Fruit fly (Drosophila melanogaster) whole organism, embryonic: Measurements from ENCODE around the gene Non3.

Source experiments
- CG10147 ChIP-seq: fragments of 200-800 bp; sonication (Bioruptor generic); optimal IDR thresholded peaks from 2 replicates; lab custom pipeline; 2019; ENCODE audit warnings: missing biosample characterization, mild to moderate bottlenecking, missing genetic modification characterization, moderate library complexity
- CG11696 ChIP-seq: fragments of 200-800 bp; sonication (Bioruptor generic); IDR thresholded peaks from 2 replicates; pipeline ENCODE4 v1.3.6; 2022; ENCODE audit warnings: missing biosample characterization, missing genetic modification characterization
- CG14441 ChIP-seq: fragments of 200-800 bp; sonication (Bioruptor generic); IDR thresholded peaks from 2 replicates; pipeline ENCODE4 v1.3.6; 2022; ENCODE audit warnings: missing biosample characterization, missing genetic modification characterization
- CG14667 ChIP-seq: fragments of 200-800 bp; sonication (Bioruptor generic); IDR thresholded peaks from 2 replicates; pipeline ENCODE4 v1.3.6; 2022; ENCODE audit warnings: missing biosample characterization, missing genetic modification characterization
- CG14965 ChIP-seq: fragments of 200-800 bp; sonication (Bioruptor generic); optimal IDR thresholded peaks from 2 replicates; lab custom pipeline; 2016; ENCODE audit warnings: missing biosample characterization, missing genetic modification characterization, borderline replicate concordance
- CG17612 ChIP-seq: fragments of 200-800 bp; sonication (Bioruptor generic); IDR thresholded peaks from 2 replicates; pipeline ENCODE4 v1.3.6; 2022; ENCODE audit warnings: missing biosample characterization, missing genetic modification characterization
- CG17802 ChIP-seq: fragments of 200-800 bp; sonication (Bioruptor generic); optimal IDR thresholded peaks from 2 replicates; lab custom pipeline; 2018; ENCODE audit warnings: missing biosample characterization, mild to moderate bottlenecking, missing genetic modification characterization, moderate library complexity
- CG30403 ChIP-seq: fragments of 200-800 bp; sonication (Bioruptor generic); optimal IDR thresholded peaks from 3 replicates; lab custom pipeline; 2016; ENCODE audit warnings: missing biosample characterization, missing genetic modification characterization
- CG3065 ChIP-seq: fragments of 200-800 bp; sonication (Bioruptor generic); optimal IDR thresholded peaks from 2 replicates; lab custom pipeline; 2016; ENCODE audit warnings: missing biosample characterization, missing genetic modification characterization
- CG3163 ChIP-seq: fragments of 200-800 bp; sonication (Bioruptor generic); optimal IDR thresholded peaks from 3 replicates; lab custom pipeline; 2016; ENCODE audit warnings: missing biosample characterization, missing genetic modification characterization
- CG4328 ChIP-seq: fragments of 200-800 bp; sonication (Bioruptor generic); optimal IDR thresholded peaks from 3 replicates; lab custom pipeline; 2017; ENCODE audit warnings: missing biosample characterization, missing genetic modification reagents, missing genetic modification characterization
- CG6689 ChIP-seq: fragments of 200-800 bp; sonication (Bioruptor generic); IDR thresholded peaks from 2 replicates; pipeline ENCODE4 v1.3.6; 2022; ENCODE audit warnings: missing biosample characterization, missing genetic modification characterization
- CG7357 ChIP-seq: fragments of 200-800 bp; sonication (Bioruptor generic); IDR thresholded peaks from 3 replicates; pipeline ENCODE4 v1.3.6; 2022; ENCODE audit warnings: missing biosample characterization, missing genetic modification characterization
- CG7372 ChIP-seq: fragments of 200-800 bp; sonication (Bioruptor generic); IDR thresholded peaks from 2 replicates; pipeline ENCODE4 v1.3.6; 2022; ENCODE audit warnings: missing biosample characterization, missing genetic modification characterization
- CG8089 ChIP-seq: fragments of 200-800 bp; sonication (Bioruptor generic); optimal IDR thresholded peaks from 3 replicates; lab custom pipeline; 2016; ENCODE audit warnings: missing biosample characterization, missing genetic modification characterization
- CG9727 ChIP-seq: fragments of 200-800 bp; sonication (Bioruptor generic); optimal IDR thresholded peaks from 3 replicates; lab custom pipeline; 2017; ENCODE audit warnings: missing biosample characterization, mild to moderate bottlenecking, missing genetic modification characterization
- D ChIP-seq, 2 experiments: fragments of 200-800 bp in 1 of 2; fragments of >200 bp in 1 of 2; sonication (Bioruptor generic) in 1 of 2; optimal IDR thresholded peaks; 2 replicates in 1 of 2; 3 replicates in 1 of 2; lab custom pipeline; 2017; ENCODE audit warnings: mild to moderate bottlenecking in 1 of 2, missing biosample characterization in 1 of 2, missing genetic modification characterization in 1 of 2, missing genetic modification reagents in 1 of 2
- Dfd ChIP-seq, 2 experiments: fragments of >200 bp; optimal IDR thresholded peaks; 2 replicates each; lab custom pipeline; 2017; ENCODE audit warnings: missing biosample characterization in 2 of 2, missing genetic modification characterization in 2 of 2
- Dll ChIP-seq: fragments of 200-800 bp; sonication (Bioruptor generic); IDR thresholded peaks from 4 replicates; pipeline ENCODE4 v1.3.6; 2022; ENCODE audit warnings: missing biosample characterization, missing genetic modification characterization; ENCODE audit not compliant: partially characterized antibody
- GATAe ChIP-seq: fragments of 200-800 bp; sonication (Bioruptor generic); conservative IDR thresholded peaks from 2 replicates; pipeline ENCODE4 v1.3.6; 2022; ENCODE audit warnings: missing biosample characterization, missing genetic modification characterization
- HLH4C ChIP-seq: fragments of 200-800 bp; sonication (Bioruptor generic); IDR thresholded peaks from 3 replicates; pipeline ENCODE4 v1.3.6; 2022; ENCODE audit warnings: missing biosample characterization, missing genetic modification characterization; ENCODE audit not compliant: partially characterized antibody
- Mad ChIP-seq: fragments of 200-800 bp; sonication (Bioruptor generic); optimal IDR thresholded peaks from 2 replicates; lab custom pipeline; 2016; ENCODE audit warnings: missing biosample characterization, missing genetic modification characterization
- Med ChIP-seq: fragments of 200-800 bp; sonication (Bioruptor generic); peaks from one replicate; lab custom pipeline; 2016; ENCODE audit warnings: missing biosample characterization, missing genetic modification characterization, mild to moderate bottlenecking, inconsistent platforms, moderate library complexity
- Pdp1 ChIP-seq, 2 experiments: fragments of 200-800 bp; sonication (Bioruptor generic); optimal IDR thresholded peaks; 3 replicates each; lab custom pipeline; 2016; ENCODE audit warnings: missing biosample characterization in 2 of 2, missing genetic modification characterization in 2 of 2, mild to moderate bottlenecking in 1 of 2, moderate library complexity in 1 of 2
- ap ChIP-seq: fragments of 200-800 bp; sonication (Bioruptor generic); IDR thresholded peaks from 2 replicates; pipeline ENCODE4 v1.3.6; 2022; ENCODE audit warnings: missing biosample characterization, missing genetic modification characterization
- caup ChIP-seq: fragments of 200-800 bp; sonication (Bioruptor generic); optimal IDR thresholded peaks from 3 replicates; lab custom pipeline; 2017; ENCODE audit warnings: missing biosample characterization, mild to moderate bottlenecking, missing genetic modification characterization, moderate library complexity; ENCODE audit not compliant: severe bottlenecking
- cg ChIP-seq: fragments of 200-800 bp; sonication (Bioruptor generic); optimal IDR thresholded peaks from 3 replicates; lab custom pipeline; 2019; ENCODE audit warnings: missing biosample characterization, mild to moderate bottlenecking, missing genetic modification characterization, moderate library complexity
- chif ChIP-seq, 2 experiments: fragments of 200-800 bp; sonication (Bioruptor generic); optimal IDR thresholded peaks; 3 replicates each; lab custom pipeline; 2016; ENCODE audit warnings: missing biosample characterization in 2 of 2, missing genetic modification characterization in 2 of 2
- chn ChIP-seq: fragments of 200-800 bp; sonication (Bioruptor generic); optimal IDR thresholded peaks from 2 replicates; lab custom pipeline; 2016; ENCODE audit warnings: missing biosample characterization, missing genetic modification characterization
- da ChIP-seq: fragments of 200-800 bp; sonication (Bioruptor generic); optimal IDR thresholded peaks from 2 replicates; lab custom pipeline; 2016; ENCODE audit warnings: missing biosample characterization, missing genetic modification characterization
- esg ChIP-seq: fragments of 200-800 bp; sonication (Bioruptor generic); conservative IDR thresholded peaks from 2 replicates; pipeline ENCODE4 v1.3.6; 2022; ENCODE audit warnings: missing biosample characterization, missing genetic modification characterization
- fd102C ChIP-seq: fragments of 200-800 bp; sonication (Bioruptor generic); optimal IDR thresholded peaks from 2 replicates; lab custom pipeline; 2018; ENCODE audit warnings: missing biosample characterization, mild to moderate bottlenecking, missing genetic modification characterization, moderate library complexity
- fd3F ChIP-seq: fragments of 200-800 bp; sonication (Bioruptor generic); optimal IDR thresholded peaks from 2 replicates; lab custom pipeline; 2018; ENCODE audit warnings: missing biosample characterization, mild to moderate bottlenecking, missing genetic modification characterization, moderate library complexity
- gce ChIP-seq: fragments of 200-800 bp; sonication (Bioruptor generic); IDR thresholded peaks from 3 replicates; pipeline ENCODE4 v1.3.6; 2022; ENCODE audit warnings: missing biosample characterization, missing genetic modification characterization
- grn ChIP-seq: fragments of 200-800 bp; sonication (Bioruptor generic); optimal IDR thresholded peaks from 3 replicates; lab custom pipeline; 2017; ENCODE audit warnings: missing biosample characterization, missing genetic modification characterization
- gsb ChIP-seq: fragments of 200-800 bp; sonication (Bioruptor generic); IDR thresholded peaks from 2 replicates; pipeline ENCODE4 v1.3.6; 2022; ENCODE audit warnings: missing biosample characterization, missing genetic modification characterization
- kay ChIP-seq: fragments of 200-800 bp; sonication (Bioruptor generic); optimal IDR thresholded peaks from 2 replicates; lab custom pipeline; 2016; ENCODE audit warnings: missing biosample characterization, missing genetic modification characterization
- klu ChIP-seq: fragments of 200-800 bp; sonication (Bioruptor generic); IDR thresholded peaks from 2 replicates; pipeline ENCODE4 v1.3.6; 2022; ENCODE audit warnings: missing biosample characterization, missing genetic modification characterization
- kni ChIP-seq: fragments of 200-800 bp; sonication (Bioruptor generic); optimal IDR thresholded peaks from 3 replicates; lab custom pipeline; 2017; ENCODE audit warnings: mild to moderate bottlenecking, missing biosample characterization, missing genetic modification reagents, missing genetic modification characterization
- lbe ChIP-seq: fragments of 200-800 bp; sonication (Bioruptor generic); optimal IDR thresholded peaks from 2 replicates; lab custom pipeline; 2016; ENCODE audit warnings: missing biosample characterization, mild to moderate bottlenecking, missing genetic modification characterization
- lmd ChIP-seq: fragments of 200-800 bp; sonication (Bioruptor generic); IDR thresholded peaks from 2 replicates; pipeline ENCODE4 v1.3.6; 2022; ENCODE audit warnings: missing biosample characterization, missing genetic modification characterization
- lov ChIP-seq, 2 experiments: fragments of 200-800 bp in 1 of 2; fragments of >200 bp in 1 of 2; sonication (Bioruptor generic) in 1 of 2; IDR thresholded peaks in 1 of 2; optimal IDR thresholded peaks in 1 of 2; 2 replicates in 1 of 2; 3 replicates in 1 of 2; pipeline versions ENCODE4 v1.3.6 to Lab custom; 2017 to 2022; ENCODE audit warnings: missing biosample characterization in 1 of 2, missing genetic modification characterization in 1 of 2
- pros ChIP-seq: fragments of 200-800 bp; sonication (Bioruptor generic); optimal IDR thresholded peaks from 3 replicates; lab custom pipeline; 2019; ENCODE audit warnings: missing biosample characterization, mild to moderate bottlenecking, missing genetic modification characterization, moderate library complexity
- ranshi ChIP-seq: fragments of 200-800 bp; sonication (Bioruptor generic); IDR thresholded peaks from 2 replicates; pipeline ENCODE4 v1.3.6; 2022; ENCODE audit warnings: missing biosample characterization, missing genetic modification characterization
- salm ChIP-seq: fragments of 200-800 bp; sonication (Bioruptor generic); optimal IDR thresholded peaks from 2 replicates; lab custom pipeline; 2018; ENCODE audit warnings: missing biosample characterization, mild to moderate bottlenecking, missing genetic modification characterization
- tna ChIP-seq: fragments of 200-800 bp; sonication (Bioruptor generic); IDR thresholded peaks from 2 replicates; pipeline ENCODE4 v1.3.6; 2022; ENCODE audit warnings: missing biosample characterization, missing genetic modification characterization; ENCODE audit not compliant: partially characterized antibody
- twi ChIP-seq: fragments of 200-800 bp; optimal IDR thresholded peaks from 2 replicates; lab custom pipeline; 2019; ENCODE audit warnings: missing biosample characterization, mild to moderate bottlenecking, missing genetic modification characterization, moderate library complexity
- zf30C ChIP-seq: fragments of 200-800 bp; sonication (Bioruptor generic); optimal IDR thresholded peaks from 3 replicates; lab custom pipeline; 2018; ENCODE audit warnings: missing biosample characterization, mild to moderate bottlenecking, missing genetic modification characterization

Non3 gene

DNA sequence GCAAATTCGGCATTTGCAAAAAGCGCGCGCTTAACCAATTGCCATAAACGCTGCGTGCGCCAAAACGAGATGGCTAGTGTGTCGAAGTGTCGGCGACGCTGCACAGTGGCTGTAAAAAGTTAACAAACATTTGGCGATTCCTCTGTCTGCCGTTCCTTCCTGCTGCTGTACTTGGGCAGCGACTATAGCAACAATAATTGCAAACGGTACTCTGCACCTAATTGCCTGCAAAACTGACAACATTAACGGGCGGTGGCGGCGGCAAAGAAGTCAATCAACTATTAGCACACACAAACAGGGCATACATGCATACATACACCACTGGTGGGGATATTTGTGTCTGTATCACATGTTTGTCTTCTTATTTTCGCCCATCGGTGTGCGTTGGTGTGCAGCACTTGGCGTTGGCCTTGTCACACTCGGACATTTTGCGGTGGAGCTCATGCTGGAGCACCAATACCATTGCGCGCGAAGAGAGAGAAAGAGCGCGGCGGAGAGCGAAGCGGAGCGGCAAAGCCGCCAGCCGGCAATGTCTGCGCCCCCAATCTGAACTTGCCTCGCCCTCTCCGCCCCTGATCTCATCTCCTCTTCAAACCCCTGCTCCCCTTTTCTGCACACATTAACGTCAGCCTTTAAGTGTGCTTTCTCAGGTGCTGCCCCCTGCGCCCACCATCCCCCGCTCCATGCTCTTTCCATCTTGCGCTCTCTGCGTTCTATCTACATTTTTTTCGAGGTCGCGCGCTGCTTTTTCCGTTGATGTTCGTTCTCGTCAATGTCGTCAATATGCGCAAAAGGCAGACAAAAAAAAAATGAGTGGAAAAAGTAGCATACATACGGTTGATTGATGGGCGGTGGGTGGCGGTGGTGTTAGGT lies 20.9 kb downstream of the Non3 start (continued):
- TF ChIP-seq CG17802 (tag; lab: Kevin White, UChicago) (no peak), Pdp1 (GFP tag; optimal IDR thresholded peaks at IDR 0.05; lab: Kevin White, UChicago) (no peak), chif (GFP tag; optimal IDR thresholded peaks at IDR 0.05; lab: Kevin White, UChicago) (no peak), CG11696 (GFP tag; lab: Robert Waterston, UW) (no peak), kni (no peak), CG14667 (GFP tag; lab: Robert Waterston, UW) (no peak), CG9727 (GFP tag; lab: Kevin White, UChicago) (no peak), gsb (GFP tag; lab: Robert Waterston, UW) (no peak), lov (optimal IDR thresholded peaks at IDR 0.05; lab: Kevin White, UChicago) (no peak), lov (GFP tag; IDR thresholded peaks at IDR 0.05; lab: Robert Waterston, UW) (no peak), Dll (GFP tag; lab: Robert Waterston, UW) (peak; percentile 41; the same call in 1 of the 4 replicates), HLH4C (no peak), lbe (GFP tag; lab: Kevin White, UChicago) (peak; percentile 16), tna (GFP tag; lab: Robert Waterston, UW) (no peak), CG7357 (GFP tag; lab: Robert Waterston, UW) (no peak), GATAe (no peak), Med (GFP tag; lab: Kevin White, UChicago) (peak; percentile 74), klu (no peak), caup (GFP tag; lab: Kevin White, UChicago) (no peak), chn (GFP tag; lab: Kevin White, UChicago) (no peak), twi (tag; lab: Kevin White, UChicago) (no peak), CG17612 (no peak), grn (GFP tag; lab: Kevin White, UChicago) (no peak), Dfd (GFP tag; optimal IDR thresholded peaks at IDR 0.05; lab: Kevin White, UChicago) (no peak), CG4328 (GFP tag; lab: Kevin White, UChicago) (no peak), pros (GFP tag; lab: Kevin White, UChicago) (no peak), Mad (GFP tag; lab: Kevin White, UChicago) (no peak), da (GFP tag; lab: Kevin White, UChicago) (no peak), CG14441 (GFP tag; lab: Robert Waterston, UW) (no peak), ranshi (GFP tag; lab: Robert Waterston, UW) (no peak), CG6689 (no peak), esg (GFP tag; lab: Robert Waterston, UW) (no peak), CG30403 (no peak), salm (tag; lab: Kevin White, UChicago) (no peak), CG7372 (GFP tag; lab: Robert Waterston, UW) (no peak), kay (GFP tag; lab: Kevin White, UChicago) (peak; percentile 55), CG10147 (GFP tag; lab: Kevin White, UChicago) (no peak), CG14965 (GFP tag; lab: Kevin White, UChicago) (no peak), CG8089 (no peak), zf30C (no peak), lmd (GFP tag; lab: Robert Waterston, UW) (peak; percentile 42; the same call in 1 of the 2 replicates), CG3065 (no peak), cg (GFP tag; lab: Kevin White, UChicago) (peak; percentile 92), fd102C (GFP tag; lab: Kevin White, UChicago) (no peak), gce (GFP tag; lab: Robert Waterston, UW) (no peak), CG3163 (GFP tag; lab: Kevin White, UChicago) (peak; percentile 40), fd3F (no peak), ap (GFP tag; lab: Robert Waterston, UW) (no peak), D (optimal IDR thresholded peaks at IDR 0.05; lab: Kevin White, UChicago) (no peak), D (GFP tag; optimal IDR thresholded peaks at IDR 0.05; lab: Kevin White, UChicago) (no peak)
